Worm (Caenorhabditis elegans) whole organism, late embryonic: ENCODE data around the gene T04F3.1.

Experiments
- C08G9.2 ChIP-seq: sonication (generic microtip); optimal IDR thresholded peaks from 2 replicates; lab custom pipeline; 2016; ENCODE audit warnings: mild to moderate bottlenecking, missing genetic modification characterization, moderate library complexity, missing compliant biosample characterization
- F13H6.1 ChIP-seq: sonication (generic microtip); optimal IDR thresholded peaks from 2 replicates; lab custom pipeline; 2016; ENCODE audit warnings: missing genetic modification characterization, missing compliant biosample characterization
- T23F11.4 ChIP-seq: fragments of 200-800 bp; sonication (Bioruptor generic); optimal IDR thresholded peaks from 2 replicates; lab custom pipeline; 2018; ENCODE audit warnings: mild to moderate bottlenecking, missing genetic modification characterization, missing compliant biosample characterization
- Y22D7AL.16 ChIP-seq: sonication (generic microtip); optimal IDR thresholded peaks from 2 replicates; lab custom pipeline; 2016; ENCODE audit warnings: missing genetic modification characterization, missing compliant biosample characterization
- ahr-1 ChIP-seq: sonication (generic microtip); optimal IDR thresholded peaks from 2 replicates; lab custom pipeline; 2016; ENCODE audit warnings: missing genetic modification characterization, missing compliant biosample characterization
- ama-1 ChIP-seq: fragments of 150-350 bp; optimal IDR thresholded peaks from 2 replicates; lab custom pipeline; 2014
- ceh-14 ChIP-seq: sonication (generic microtip); optimal IDR thresholded peaks from 2 replicates; lab custom pipeline; 2016; ENCODE audit warnings: missing genotype, missing genetic modification characterization, missing compliant biosample characterization
- ceh-19 ChIP-seq: fragments of 200-800 bp; sonication (Bioruptor generic); optimal IDR thresholded peaks from 2 replicates; lab custom pipeline; 2018; ENCODE audit warnings: mild to moderate bottlenecking, missing genetic modification characterization, missing compliant biosample characterization
- ceh-2 ChIP-seq: sonication (generic microtip); optimal IDR thresholded peaks from 2 replicates; lab custom pipeline; 2016; ENCODE audit warnings: missing genotype, missing genetic modification characterization, missing compliant biosample characterization
- ceh-22 ChIP-seq: sonication (generic microtip); optimal IDR thresholded peaks from 2 replicates; lab custom pipeline; 2017; ENCODE audit warnings: missing biosample characterization, missing genetic modification characterization
- ceh-30 ChIP-seq: fragments of 150-350 bp; optimal IDR thresholded peaks from 2 replicates; lab custom pipeline; 2014; ENCODE audit warnings: missing biosample characterization, missing genetic modification characterization
- ceh-31 ChIP-seq: sonication (generic microtip); optimal IDR thresholded peaks from 2 replicates; lab custom pipeline; 2016; ENCODE audit warnings: missing genetic modification characterization, missing compliant biosample characterization
- ceh-34 ChIP-seq: sonication (generic microtip); optimal IDR thresholded peaks from 2 replicates; lab custom pipeline; 2016; ENCODE audit warnings: mild to moderate bottlenecking, missing genetic modification characterization, missing compliant biosample characterization
- ceh-45 ChIP-seq: fragments of 200-800 bp; sonication (Bioruptor generic); IDR thresholded peaks from 2 replicates; pipeline ENCODE4 v1.3.6; 2022; ENCODE audit warnings: missing genetic modification reagents, missing genetic modification characterization, missing compliant biosample characterization
- ceh-48 ChIP-seq: sonication (generic microtip); optimal IDR thresholded peaks from 2 replicates; lab custom pipeline; 2016; ENCODE audit warnings: missing genetic modification characterization, inconsistent platforms, missing compliant biosample characterization
- ceh-9 ChIP-seq: sonication (generic microtip); optimal IDR thresholded peaks from 2 replicates; lab custom pipeline; 2016; ENCODE audit warnings: mild to moderate bottlenecking, missing genetic modification characterization, inconsistent platforms, missing compliant biosample characterization
- che-1 ChIP-seq: sonication (generic microtip); optimal IDR thresholded peaks from 2 replicates; lab custom pipeline; 2016; ENCODE audit warnings: mild to moderate bottlenecking, missing genetic modification characterization, missing compliant biosample characterization
- dve-1 ChIP-seq: sonication (generic microtip); optimal IDR thresholded peaks from 2 replicates; lab custom pipeline; 2017; ENCODE audit warnings: antibody characterized with exemption, mild to moderate bottlenecking, missing genetic modification characterization, missing compliant biosample characterization
- elt-2 ChIP-seq: sonication (generic microtip); optimal IDR thresholded peaks from 2 replicates; lab custom pipeline; 2016; ENCODE audit warnings: missing genetic modification reagents, missing genetic modification characterization, missing compliant biosample characterization
- elt-4 ChIP-seq: sonication (generic microtip); optimal IDR thresholded peaks from 2 replicates; lab custom pipeline; 2016; ENCODE audit warnings: missing genetic modification characterization, missing compliant biosample characterization
- eyg-1 ChIP-seq: sonication (generic microtip); optimal IDR thresholded peaks from 2 replicates; lab custom pipeline; 2016; ENCODE audit warnings: missing genotype, missing genetic modification characterization, missing compliant biosample characterization
- fax-1 ChIP-seq: sonication (generic microtip); optimal IDR thresholded peaks from 2 replicates; lab custom pipeline; 2016; ENCODE audit warnings: missing genotype, missing genetic modification characterization, missing compliant biosample characterization
- fkh-10 ChIP-seq: fragments of 150-350 bp; optimal IDR thresholded peaks from 2 replicates; lab custom pipeline; 2014; ENCODE audit warnings: missing biosample characterization, missing genetic modification reagents, missing genetic modification characterization
- fkh-6 ChIP-seq: sonication (generic microtip); optimal IDR thresholded peaks from 2 replicates; lab custom pipeline; 2016; ENCODE audit warnings: missing genetic modification characterization, missing compliant biosample characterization
- gmeb-2 ChIP-seq: sonication (generic microtip); optimal IDR thresholded peaks from 2 replicates; lab custom pipeline; 2016; ENCODE audit warnings: missing genetic modification characterization, inconsistent platforms, missing compliant biosample characterization
- hlh-13 ChIP-seq: fragments of 200-800 bp; sonication (Bioruptor generic); optimal IDR thresholded peaks from 2 replicates; lab custom pipeline; 2018; ENCODE audit warnings: mild to moderate bottlenecking, missing genetic modification characterization, missing compliant biosample characterization
- hlh-30 ChIP-seq: sonication (generic microtip); optimal IDR thresholded peaks from 2 replicates; lab custom pipeline; 2017; ENCODE audit warnings: antibody characterized with exemption, missing genetic modification characterization, missing compliant biosample characterization; ENCODE audit not compliant: insufficient read depth
- lin-11 ChIP-seq: fragments of 200-800 bp; sonication (Bioruptor generic); optimal IDR thresholded peaks from 2 replicates; lab custom pipeline; 2018; ENCODE audit warnings: mild to moderate bottlenecking, missing genetic modification characterization, missing compliant biosample characterization
- madf-2 ChIP-seq: sonication (generic microtip); optimal IDR thresholded peaks from 2 replicates; lab custom pipeline; 2017; ENCODE audit warnings: missing genetic modification characterization, missing compliant biosample characterization
- mec-3 ChIP-seq: sonication (generic microtip); optimal IDR thresholded peaks from 2 replicates; lab custom pipeline; 2016; ENCODE audit warnings: borderline replicate concordance, missing genetic modification characterization, missing compliant biosample characterization
- nfya-1 ChIP-seq: sonication (generic microtip); optimal IDR thresholded peaks from 2 replicates; lab custom pipeline; 2017; ENCODE audit warnings: missing genetic modification characterization, mild to moderate bottlenecking, missing compliant biosample characterization, antibody characterized with exemption, moderate library complexity
- nhr-11 ChIP-seq: fragments of 150-350 bp; optimal IDR thresholded peaks from 2 replicates; lab custom pipeline; 2014; ENCODE audit warnings: missing biosample characterization, missing genetic modification characterization
- nhr-232 ChIP-seq: sonication (generic microtip); optimal IDR thresholded peaks from 2 replicates; lab custom pipeline; 2016; ENCODE audit warnings: missing genetic modification characterization, missing compliant biosample characterization
- npax-4 ChIP-seq: sonication (generic microtip); optimal IDR thresholded peaks from 2 replicates; lab custom pipeline; 2016; ENCODE audit warnings: missing genetic modification characterization, missing compliant biosample characterization
- odd-2 ChIP-seq: sonication (generic microtip); optimal IDR thresholded peaks from 2 replicates; lab custom pipeline; 2017; ENCODE audit warnings: antibody characterized with exemption, mild to moderate bottlenecking, missing genetic modification characterization, missing compliant biosample characterization
- pat-9 ChIP-seq: fragments of 200-800 bp; sonication (Bioruptor generic); optimal IDR thresholded peaks from 2 replicates; lab custom pipeline; 2018; ENCODE audit warnings: mild to moderate bottlenecking, missing genetic modification characterization, moderate library complexity, missing compliant biosample characterization
- pax-1 ChIP-seq: fragments of 150-350 bp; optimal IDR thresholded peaks from 2 replicates; lab custom pipeline; 2014; ENCODE audit warnings: missing biosample characterization, missing genetic modification characterization
- pha-4 ChIP-seq: fragments of 150-350 bp; optimal IDR thresholded peaks from 2 replicates; lab custom pipeline; 2018; ENCODE audit warnings: missing biosample characterization, missing genetic modification reagents, missing genetic modification characterization
- pqm-1 ChIP-seq: sonication (generic microtip); optimal IDR thresholded peaks from 2 replicates; lab custom pipeline; 2016; ENCODE audit warnings: missing genetic modification characterization, missing compliant biosample characterization
- ref-2 ChIP-seq: sonication (generic microtip); optimal IDR thresholded peaks from 2 replicates; lab custom pipeline; 2016; ENCODE audit warnings: missing genetic modification characterization, missing compliant biosample characterization
- rnt-1 ChIP-seq: sonication (generic microtip); optimal IDR thresholded peaks from 2 replicates; lab custom pipeline; 2016; ENCODE audit warnings: missing genetic modification characterization, missing compliant biosample characterization
- sdc-2 ChIP-seq: sonication (generic microtip); optimal IDR thresholded peaks from 2 replicates; lab custom pipeline; 2016; ENCODE audit warnings: missing genotype, missing genetic modification characterization, missing compliant biosample characterization
- sox-4 ChIP-seq: sonication (generic microtip); optimal IDR thresholded peaks from 2 replicates; lab custom pipeline; 2017; ENCODE audit warnings: mild to moderate bottlenecking, missing genetic modification characterization, inconsistent platforms, missing compliant biosample characterization
- tbx-2 ChIP-seq: sonication (generic microtip); optimal IDR thresholded peaks from 2 replicates; lab custom pipeline; 2016; ENCODE audit warnings: missing genetic modification characterization, missing compliant biosample characterization
- tbx-7 ChIP-seq: sonication (generic microtip); optimal IDR thresholded peaks from 2 replicates; lab custom pipeline; 2016; ENCODE audit warnings: missing genotype, missing genetic modification characterization, missing compliant biosample characterization
- ttx-3 ChIP-seq: sonication (generic microtip); optimal IDR thresholded peaks from 2 replicates; lab custom pipeline; 2016; ENCODE audit warnings: missing genetic modification reagents, missing genetic modification characterization, missing compliant biosample characterization
- unc-3 ChIP-seq, 2 experiments: fragments of 200-800 bp in 1 of 2; sonication (Bioruptor generic) in 1 of 2; sonication (generic microtip) in 1 of 2; conservative IDR thresholded peaks in 1 of 2; optimal IDR thresholded peaks in 1 of 2; 2 replicates each; pipeline versions ENCODE4 v1.3.6 to Lab custom; 2016 to 2022; ENCODE audit warnings: missing compliant biosample characterization in 2 of 2, missing genetic modification characterization in 2 of 2, missing genetic modification reagents in 1 of 2
- unc-42 ChIP-seq: sonication (generic microtip); optimal IDR thresholded peaks from 2 replicates; lab custom pipeline; 2016; ENCODE audit warnings: missing genotype, missing genetic modification characterization, missing compliant biosample characterization
- unc-55 ChIP-seq: sonication (generic microtip); optimal IDR thresholded peaks from 2 replicates; lab custom pipeline; 2017; ENCODE audit warnings: missing biosample characterization, missing genetic modification reagents, missing genetic modification characterization
- unc-86 ChIP-seq: sonication (generic microtip); optimal IDR thresholded peaks from 2 replicates; lab custom pipeline; 2016; ENCODE audit warnings: missing genetic modification characterization, missing compliant biosample characterization

T04F3.1 gene

DNA sequence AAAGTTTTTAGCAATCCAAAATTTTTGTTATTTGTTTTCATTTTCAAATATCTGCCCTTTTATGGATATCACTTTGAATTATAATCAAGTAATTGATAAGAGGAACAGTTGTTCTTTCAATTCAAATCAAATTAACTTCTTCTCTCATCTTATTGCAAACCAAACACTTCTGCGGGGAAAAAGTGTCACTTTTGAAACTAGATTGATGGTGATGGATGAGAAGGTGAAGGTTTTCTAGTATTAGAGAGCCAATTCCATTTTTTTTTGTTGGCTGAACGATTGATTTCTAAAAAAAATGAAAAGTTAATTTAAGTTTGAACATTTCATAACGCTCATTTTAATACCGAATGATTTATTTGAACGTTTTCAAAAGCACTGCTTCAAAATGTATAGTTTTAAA lies 39.9 kb downstream of the T04F3.1 start:
- TF ChIP-seq unc-55 (peak; percentile 88), ceh-9 (tag; lab: Kevin White, UChicago) (no peak), unc-42 (tag; lab: Kevin White, UChicago) (no peak)

DNA sequence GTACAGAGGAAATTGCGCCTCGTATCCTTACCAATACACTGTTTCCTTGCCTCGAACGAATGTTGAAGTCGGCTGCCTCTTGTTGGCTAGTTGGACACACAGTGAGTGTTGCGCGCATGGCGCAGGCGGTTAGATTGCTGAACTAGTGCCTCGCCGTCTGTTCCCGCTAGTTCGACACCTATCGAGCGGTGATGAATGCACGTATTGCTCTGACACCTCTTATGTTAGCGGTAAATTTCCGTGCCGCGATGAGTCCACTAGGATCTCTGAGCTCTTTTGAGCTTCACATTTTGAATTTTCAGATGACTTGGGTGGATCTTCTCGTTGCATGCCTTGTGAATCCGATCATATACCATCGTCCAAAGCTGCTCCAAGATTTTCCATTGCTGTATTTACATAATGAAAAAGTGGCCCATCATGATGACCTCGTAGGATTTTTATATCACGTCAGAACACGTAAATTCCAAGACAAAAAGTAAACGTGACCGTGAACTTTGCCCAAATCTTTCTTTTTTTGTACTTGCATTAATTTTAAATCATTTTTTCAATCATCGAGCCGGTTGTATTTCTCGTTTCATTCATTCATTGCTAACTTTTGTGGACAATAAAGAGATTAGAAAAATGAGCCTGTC lies 43.1 kb downstream of the T04F3.1 start, which contains the start of gene F55A11.11:
Gene F55A11.11 (plus strand): TSS at position 341 of the 632 bp plus-strand sequence.
- TF ChIP-seq unc-86 (tag; lab: Kevin White, UChicago) = peak; percentile 85
- peak; percentile 92 for TF ChIP-seq rnt-1 (tag; lab: Kevin White, UChicago)
- TF ChIP-seq ceh-48 = peak; percentile 91
- peak; percentile 82 for TF ChIP-seq ttx-3 (tag; lab: Kevin White, UChicago)
- TF ChIP-seq F13H6.1 (tag; lab: Kevin White, UChicago) = peak; percentile 87
- peak; percentile 94 for TF ChIP-seq fkh-6 (tag; lab: Kevin White, UChicago)
- TF ChIP-seq ceh-19 (GFP tag; lab: Kevin White, UChicago) = peak; percentile 96
- TF ChIP-seq pha-4 (tag; lab: Kevin White, UChicago) = no peak
- TF ChIP-seq che-1 = peak; percentile 95
- no peak for TF ChIP-seq ama-1 (lab: Kevin White, UChicago)
- peak; percentile 94 for TF ChIP-seq ceh-14 (tag; lab: Kevin White, UChicago)
- peak; percentile 95 for TF ChIP-seq pqm-1 (tag; lab: Kevin White, UChicago)
- TF ChIP-seq fkh-10 (GFP tag; lab: Kevin White, UChicago) = peak; percentile 85
- TF ChIP-seq ceh-22 (tag; lab: Kevin White, UChicago) = peak; percentile 44
- TF ChIP-seq Y22D7AL.16 = peak; percentile 89
- no peak for TF ChIP-seq pax-1 (tag; lab: Kevin White, UChicago)
- peak; percentile 88 for TF ChIP-seq ahr-1 (tag; lab: Kevin White, UChicago)
- TF ChIP-seq tbx-2 (tag; lab: Kevin White, UChicago) = peak; percentile 94
- TF ChIP-seq lin-11 (tag; lab: Kevin White, UChicago) = peak; percentile 91
- TF ChIP-seq elt-2 (tag; lab: Kevin White, UChicago) = peak; percentile 96
- TF ChIP-seq sox-4 (tag; lab: Kevin White, UChicago) = peak; percentile 97
- TF ChIP-seq ceh-2 (tag; lab: Kevin White, UChicago) = peak; percentile 88
- peak; percentile 52 for TF ChIP-seq elt-4 (tag; lab: Kevin White, UChicago)
- TF ChIP-seq npax-4 = peak; percentile 90
- no peak for TF ChIP-seq unc-42 (tag; lab: Kevin White, UChicago)
- TF ChIP-seq C08G9.2 (tag; lab: Kevin White, UChicago) = peak; percentile 82
- peak; percentile 85 for TF ChIP-seq ceh-31 (tag; lab: Kevin White, UChicago)
- no peak for TF ChIP-seq unc-55
- peak; percentile 81; the same call in 1 of the 2 replicates for TF ChIP-seq ceh-45
- TF ChIP-seq nhr-232 = peak; percentile 93
- peak; percentile 88 for TF ChIP-seq fax-1
- TF ChIP-seq tbx-7 (tag; lab: Kevin White, UChicago) = peak; percentile 61
- peak; percentile 59 for TF ChIP-seq hlh-30
- TF ChIP-seq sdc-2 = peak; percentile 87
- peak; percentile 89 for TF ChIP-seq dve-1 (tag; lab: Kevin White, UChicago)
- TF ChIP-seq eyg-1 = peak; percentile 89
- TF ChIP-seq mec-3 (tag; lab: Kevin White, UChicago) = peak; percentile 80
- peak; percentile 97 for TF ChIP-seq pat-9 (tag; lab: Kevin White, UChicago)
- peak; percentile 95 for TF ChIP-seq ref-2
- peak; percentile 92 for TF ChIP-seq ceh-34 (tag; lab: Kevin White, UChicago)
- peak; percentile 56 for TF ChIP-seq odd-2 (tag; lab: Kevin White, UChicago)
- TF ChIP-seq T23F11.4 (GFP tag; lab: Kevin White, UChicago) = peak; percentile 92
- no peak for TF ChIP-seq ceh-30 (tag; lab: Kevin White, UChicago)
- TF ChIP-seq unc-3 (GFP tag; conservative IDR thresholded peaks at IDR 0.05; lab: Robert Waterston, UW) = peak; percentile 93
- peak; percentile 92 for TF ChIP-seq unc-3 (tag; optimal IDR thresholded peaks at IDR 0.05; lab: Kevin White, UChicago)
- peak; percentile 91 for TF ChIP-seq madf-2 (tag; lab: Kevin White, UChicago)
- peak; percentile 81 for TF ChIP-seq nfya-1 (tag; lab: Kevin White, UChicago)
- TF ChIP-seq hlh-13 (GFP tag; lab: Kevin White, UChicago) = peak; percentile 94
- TF ChIP-seq gmeb-2 (tag; lab: Kevin White, UChicago) = peak; percentile 94
- no peak for TF ChIP-seq nhr-11
